Worm (Caenorhabditis elegans) whole organism, dauer: ENCODE results near the gene unc-60.

Source experiments
- unc-62 ChIP-seq: sonication (generic microtip); optimal IDR thresholded peaks from 2 replicates; lab custom pipeline; 2017; ENCODE audit warnings: missing biosample characterization, missing genetic modification reagents, missing genetic modification characterization

The unc-60 gene

DNA sequence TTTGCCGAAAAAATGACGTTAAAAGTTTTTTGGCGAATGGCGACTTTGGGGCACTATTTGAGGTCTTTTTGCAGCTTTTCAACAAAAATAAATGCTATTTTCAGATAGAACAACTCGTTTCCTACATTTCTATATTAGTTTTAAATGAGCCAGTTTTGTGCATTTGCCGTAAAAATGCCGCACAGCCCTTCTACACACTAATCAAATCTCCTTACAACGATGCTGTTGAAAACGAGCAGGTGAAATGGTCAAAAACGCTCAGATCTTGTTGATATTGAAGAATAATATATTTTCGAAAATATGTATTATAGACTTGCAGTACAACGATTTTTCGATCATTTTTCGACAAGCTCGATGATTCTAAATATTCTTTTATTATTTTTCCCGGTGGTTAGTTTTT, 20.1 kb upstream of the unc-60 start, which contains the start of gene chil-14:
Gene chil-14 (plus strand): TSS at position 301 of the 400 bp plus-strand sequence.
- TF ChIP-seq unc-62 (GFP tag; lab: Kevin White, UChicago), result no peak

- no peak for TF ChIP-seq unc-62 (GFP tag; lab: Kevin White, UChicago)
Measured at ce11 chrV:1455280-1455679, 19.6 kb upstream of the unc-60 start.

- TF ChIP-seq unc-62 (GFP tag; lab: Kevin White, UChicago), result no peak
Measured at ce11 chrV:1456614-1457013, 18.3 kb upstream of the unc-60 start.

DNA sequence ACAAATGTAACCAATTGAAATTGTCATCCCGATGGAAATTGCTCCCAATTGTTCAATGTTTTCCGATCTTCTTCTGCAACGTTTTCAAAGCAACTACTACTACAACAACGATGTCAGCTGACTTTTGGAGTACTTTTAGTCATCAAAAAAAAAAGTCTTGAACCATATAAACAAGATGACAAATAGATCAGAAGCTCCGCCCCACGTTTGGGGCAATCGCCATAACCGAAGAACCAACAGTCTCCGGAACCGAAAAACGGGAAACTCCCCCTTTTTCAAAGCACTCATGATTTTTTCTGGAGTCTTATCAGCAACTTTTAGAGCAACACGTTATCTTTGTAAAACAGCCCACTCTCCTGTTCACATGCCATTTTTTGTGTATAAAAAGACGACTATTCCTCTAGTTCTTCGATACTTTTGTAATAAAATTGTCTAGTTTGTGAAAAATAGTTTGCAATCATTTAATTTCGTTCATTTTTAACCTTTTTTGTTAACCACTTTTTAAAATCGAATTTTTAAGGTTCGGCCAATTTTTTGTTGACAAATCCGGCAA, 15.4 kb upstream of the unc-60 start:
- no peak for TF ChIP-seq unc-62 (GFP tag; lab: Kevin White, UChicago)

DNA sequence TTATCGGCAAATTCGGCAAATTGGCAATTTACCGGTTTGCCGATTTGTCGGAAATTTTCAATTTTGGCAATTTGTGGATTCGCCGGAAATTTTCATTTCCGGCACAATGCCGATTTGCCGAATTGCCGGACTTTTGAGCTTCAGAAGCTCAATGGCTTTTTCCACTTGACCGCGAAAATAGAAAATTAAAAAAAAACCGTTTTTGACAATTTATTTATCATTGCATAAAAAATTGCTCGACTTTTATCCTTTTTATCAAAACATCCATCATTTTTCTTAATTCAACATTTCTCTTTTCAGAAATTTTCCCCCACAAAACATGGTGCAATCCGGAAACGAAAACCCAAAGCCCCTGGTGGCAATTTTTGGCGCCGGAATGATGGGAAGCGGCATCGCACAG, 14.8 kb upstream of the unc-60 start, which contains the start of gene hacd-1:
Gene hacd-1 (plus strand): TSS at position 301 of the 400 bp plus-strand sequence.
- no peak for TF ChIP-seq unc-62 (GFP tag; lab: Kevin White, UChicago)

- no peak for TF ChIP-seq unc-62 (GFP tag; lab: Kevin White, UChicago)
Measured at ce11 chrV:1464543-1465040, 10.3 kb upstream of the unc-60 start, which contains the start of the genes fpn-1.2 and pqn-54. TSS of gene fpn-1.2 (minus strand) at chrV:1464699. TSS of gene pqn-54 (plus strand) at chrV:1464990.

DNA sequence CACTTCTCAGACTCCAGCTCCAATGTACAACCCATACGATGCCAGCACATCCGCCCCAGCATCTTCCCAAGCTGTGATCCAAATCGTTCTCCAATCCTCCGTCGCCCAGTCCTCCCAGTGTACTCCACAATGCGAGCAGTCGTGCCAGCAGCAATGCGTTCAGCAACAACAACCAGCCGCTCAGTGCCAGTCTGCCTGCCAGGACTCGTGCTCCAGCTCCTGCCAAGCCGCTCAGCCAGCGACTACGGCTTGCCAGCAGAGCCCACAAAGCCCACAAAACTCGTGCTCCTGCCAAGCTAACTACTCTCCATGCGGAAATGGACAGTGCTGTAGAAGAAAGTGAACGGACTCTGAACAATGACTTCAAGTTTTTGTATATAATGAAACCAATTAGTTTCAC, 9.0 kb upstream of the unc-60 start:
- TF ChIP-seq unc-62 (GFP tag; lab: Kevin White, UChicago), result no peak

ce11 chrV:1466949-1467348, 7.9 kb upstream of the unc-60 start:
- no peak for TF ChIP-seq unc-62 (GFP tag; lab: Kevin White, UChicago)

- TF ChIP-seq unc-62 (GFP tag; lab: Kevin White, UChicago), result no peak
Measured at ce11 chrV:1467444-1467843, 7.4 kb upstream of the unc-60 start, which contains the start of gene gid-8. TSS of gene gid-8 (plus strand) at chrV:1467744.

DNA sequence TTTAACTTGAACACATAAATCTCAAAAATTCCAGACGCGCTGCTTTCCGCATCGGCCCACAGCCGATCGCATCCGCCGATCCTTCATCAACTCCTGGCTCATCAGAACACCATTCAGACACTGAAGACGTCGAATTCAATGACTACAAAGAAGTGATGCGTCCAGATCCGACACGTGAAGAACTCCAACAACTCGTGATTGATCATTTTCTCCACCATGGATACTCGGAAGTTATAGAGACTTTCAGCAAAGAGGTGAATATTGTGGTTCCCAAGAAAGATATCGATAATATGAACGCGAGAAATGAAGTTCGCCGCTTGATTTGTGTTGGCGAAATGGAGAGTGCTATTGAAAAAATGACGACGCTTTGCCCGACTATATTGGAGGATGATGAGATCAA, 6.0 kb upstream of the unc-60 start:
- no peak for TF ChIP-seq unc-62 (GFP tag; lab: Kevin White, UChicago)

DNA sequence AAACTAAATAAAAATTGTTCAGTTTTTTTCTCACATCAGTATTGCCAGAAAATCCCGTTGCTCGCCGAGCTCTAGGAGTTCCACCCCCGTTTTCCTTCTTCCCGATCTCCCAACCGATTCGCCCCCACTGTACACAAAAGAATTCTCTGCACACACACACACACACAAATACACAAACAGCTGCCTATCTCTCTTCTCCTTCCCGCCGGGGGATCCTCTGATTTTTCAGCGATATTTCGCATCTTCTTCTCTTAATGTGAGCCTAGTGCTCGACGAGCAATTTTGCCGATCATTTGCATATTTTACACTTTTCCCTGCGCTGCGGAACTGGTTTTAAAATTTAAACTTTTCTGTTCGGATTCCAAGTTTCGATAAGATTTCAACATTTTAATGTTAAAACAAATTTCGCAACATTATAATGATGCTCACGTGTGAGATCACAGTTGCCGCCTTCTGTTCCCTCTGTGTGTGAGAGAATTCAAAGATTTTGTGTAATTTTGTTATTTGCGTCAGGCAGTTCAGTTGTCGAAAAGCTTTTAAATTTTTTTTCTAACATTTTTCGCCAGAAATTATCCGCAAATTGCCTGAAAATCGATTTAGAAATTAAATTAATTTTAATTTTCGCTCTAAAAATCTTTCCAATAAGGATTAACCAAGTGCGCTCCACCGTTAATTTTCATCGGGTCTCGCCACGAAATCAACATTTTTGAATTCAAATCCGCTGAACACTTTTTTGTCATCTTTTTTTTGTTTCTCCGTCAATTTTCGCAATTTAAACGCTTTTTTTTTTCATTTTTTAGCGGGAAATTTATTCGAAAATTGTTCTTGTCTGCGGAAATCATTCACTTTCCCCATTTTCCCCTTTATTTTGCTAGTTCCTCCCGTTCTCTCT, 3.6 kb upstream of the unc-60 start:
- no peak for TF ChIP-seq unc-62 (GFP tag; lab: Kevin White, UChicago)

ce11 chrV:1471977-1472376, 2.9 kb upstream of the unc-60 start:
- TF ChIP-seq unc-62 (GFP tag; lab: Kevin White, UChicago), result no peak

DNA sequence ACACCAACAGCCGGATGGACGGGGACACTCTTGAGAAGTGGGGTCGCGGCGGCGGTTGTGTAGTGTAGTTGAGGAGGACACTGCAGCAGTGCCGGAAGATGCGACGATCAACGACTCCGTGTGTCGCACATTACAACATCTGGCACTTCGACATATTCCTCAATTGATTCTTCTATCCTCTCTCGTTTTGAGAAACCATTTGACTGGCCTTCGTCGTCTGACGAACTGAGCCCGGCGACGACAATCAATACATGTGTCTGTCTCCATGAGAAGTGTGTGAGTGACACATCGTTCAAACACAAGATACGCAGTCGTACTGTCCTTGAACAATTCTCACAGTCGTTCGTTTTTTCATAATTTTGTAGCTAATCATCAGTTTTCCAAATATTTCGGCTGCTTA, 2.3 kb upstream of the unc-60 start:
- TF ChIP-seq unc-62 (GFP tag; lab: Kevin White, UChicago), result no peak

- TF ChIP-seq unc-62 (GFP tag; lab: Kevin White, UChicago), result no peak
Measured at ce11 chrV:1476284-1476792, 1.5 kb downstream of the unc-60 start.

DNA sequence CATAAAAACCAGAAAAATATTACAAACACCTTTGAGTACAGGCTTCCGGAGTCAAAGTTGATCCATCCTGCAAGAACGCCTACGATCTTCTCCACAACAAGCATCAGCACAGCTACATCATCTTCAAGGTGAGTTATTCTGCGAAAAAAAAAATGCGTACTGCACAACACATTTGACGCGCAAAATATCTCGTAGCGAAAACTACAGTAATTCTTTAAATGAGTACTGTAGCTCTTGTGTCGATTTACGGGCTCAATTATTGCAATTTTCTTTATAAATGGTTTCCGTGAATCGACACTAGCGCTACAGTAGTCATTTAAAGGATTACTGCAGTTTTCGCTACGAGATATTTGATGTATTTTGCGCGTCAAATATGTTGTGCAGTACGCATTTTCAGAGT, 2.0 kb downstream of the unc-60 start:
- no peak for TF ChIP-seq unc-62 (GFP tag; lab: Kevin White, UChicago)

- TF ChIP-seq unc-62 (GFP tag; lab: Kevin White, UChicago), result no peak
Measured at ce11 chrV:1480841-1481240, 6.0 kb downstream of the unc-60 start.
